Fruit fly (Drosophila melanogaster): ENCODE data around the gene Lar.

Gene Lar

dm6 chr2L:19582185-19582584, 4.2 kb upstream of the Lar start, which contains the start of gene Hakai (continued):
- TF ChIP-seq bigmax (GFP tag; optimal IDR thresholded peaks at IDR 0.05) (no peak), CG34376 (GFP tag; optimal IDR thresholded peaks at IDR 0.05) (peak; percentile 82), HmgZ (tag; optimal IDR thresholded peaks at IDR 0.05) (peak; percentile 57), CG2199 (GFP tag; IDR thresholded peaks at IDR 0.05) (0 out of 3 replicates have a peak, but pooled peaks have one; percentile 67), CG8281 (tag; optimal IDR thresholded peaks at IDR 0.05) (no peak), CG11560 (tag; IDR thresholded peaks at IDR 0.05) (peak; percentile 33; the same call in 1 of the 3 replicates), Nf-YC (tag; optimal IDR thresholded peaks at IDR 0.05) (peak; percentile 47), dysf (GFP tag; IDR thresholded peaks at IDR 0.05) (peak; percentile 56; the same call in 2 of the 3 replicates), CG12219 (GFP tag; optimal IDR thresholded peaks at IDR 0.05) (no peak), CoRest (tag; optimal IDR thresholded peaks at IDR 0.05) (peak; percentile 74), insv (GFP tag; optimal IDR thresholded peaks at IDR 0.05) (no peak), Scr (GFP tag; IDR thresholded peaks at IDR 0.05; ENCODE audit: partially characterized antibody) (peak; percentile 59), CG7271 (tag; optimal IDR thresholded peaks at IDR 0.05) (peak; percentile 42), disco-r (GFP tag; optimal IDR thresholded peaks at IDR 0.05) (no peak), cad (GFP tag; optimal IDR thresholded peaks at IDR 0.05) (no peak), MESR4 (GFP tag; optimal IDR thresholded peaks at IDR 0.05) (peak; percentile 85), CG10462 (GFP tag; optimal IDR thresholded peaks at IDR 0.05) (no peak), shn (GFP tag; optimal IDR thresholded peaks at IDR 0.05) (peak; percentile 74), CG31441 (GFP tag; IDR thresholded peaks at IDR 0.05) (peak; percentile 25; the same call in 1 of the 2 replicates), da (GFP tag; optimal IDR thresholded peaks at IDR 0.05) (peak; percentile 39), CG14050 (GFP tag; IDR thresholded peaks at IDR 0.05) (no peak), CG12391 (tag; optimal IDR thresholded peaks at IDR 0.05) (peak; percentile 13), CG8478 (optimal IDR thresholded peaks at IDR 0.05) (no peak), CG16813 (GFP tag; IDR thresholded peaks at IDR 0.05; ENCODE audit: partially characterized antibody) (peak; percentile 51), Poxn (GFP tag; IDR thresholded peaks at IDR 0.05) (peak; percentile 36; the same call in 1 of the 2 replicates), Oaz (GFP tag; IDR thresholded peaks at IDR 0.05) (0 out of 2 replicates have a peak, but pooled peaks have one; percentile 9), Drgx (GFP tag; IDR thresholded peaks at IDR 0.05) (peak; percentile 65), abd-A (tag; optimal IDR thresholded peaks at IDR 0.05) (no peak), CG15011 (GFP tag; optimal IDR thresholded peaks at IDR 0.05) (no peak), ap (GFP tag; IDR thresholded peaks at IDR 0.05) (no peak), oc (tag; optimal IDR thresholded peaks at IDR 0.05) (no peak), bbx (GFP tag; IDR thresholded peaks at IDR 0.05; ENCODE audit: partially characterized antibody) (0 out of 2 replicates have a peak, but pooled peaks have one; percentile 33), p53 (GFP tag; optimal IDR thresholded peaks at IDR 0.05) (peak; percentile 45), CG33213 (GFP tag; optimal IDR thresholded peaks at IDR 0.05) (peak; percentile 68), CG14860 (GFP tag; IDR thresholded peaks at IDR 0.05; ENCODE audit: partially characterized antibody) (0 out of 3 replicates have a peak, but pooled peaks have one; percentile 28), kni (GFP tag; optimal IDR thresholded peaks at IDR 0.05) (no peak), gcm (GFP tag; optimal IDR thresholded peaks at IDR 0.05) (peak; percentile 13), Fer1 (GFP tag; optimal IDR thresholded peaks at IDR 0.05) (peak; percentile 66), CG4404 (GFP tag; IDR thresholded peaks at IDR 0.05) (peak; percentile 61), sima (GFP tag; optimal IDR thresholded peaks at IDR 0.05) (peak; percentile 22), CG6683 (GFP tag; optimal IDR thresholded peaks at IDR 0.05) (no peak), CG14710 (tag; optimal IDR thresholded peaks at IDR 0.05) (peak; percentile 60), Ptx1 (GFP tag; IDR thresholded peaks at IDR 0.05) (peak; percentile 62), Hr39 (optimal IDR thresholded peaks at IDR 0.05) (peak; percentile 100), Fer3 (tag; optimal IDR thresholded peaks at IDR 0.05) (peak; percentile 0), CG6854 (GFP tag; optimal IDR thresholded peaks at IDR 0.05) (no peak), chm (GFP tag; IDR thresholded peaks at IDR 0.05) (0 out of 2 replicates have a peak, but pooled peaks have one; percentile 12), CG3281 (GFP tag; optimal IDR thresholded peaks at IDR 0.05) (peak; percentile 73), CG14667 (GFP tag; IDR thresholded peaks at IDR 0.05) (0 out of 2 replicates have a peak, but pooled peaks have one; percentile 26), CkIIα-i1 (GFP tag; IDR thresholded peaks at IDR 0.05) (no peak), CG4360 (GFP tag; IDR thresholded peaks at IDR 0.05) (no peak)

Measured in whole organism, embryonic.